Worm (Caenorhabditis elegans): ENCODE measurements around the gene ZK154.5.

ce11 chrX:7782389-7782788 lies 5.3 kb downstream of the ZK154.5 start, which contains the start of gene ZK154.4:
- TF ChIP-seq F55B11.4 (tag; optimal IDR thresholded peaks at IDR 0.05; ENCODE audit: borderline replicate concordance, insufficient read depth) (no peak), rec-8 (tag; optimal IDR thresholded peaks at IDR 0.05) (no peak), attf-3 (GFP tag; conservative IDR thresholded peaks at IDR 0.05) (no peak), madf-10 (tag; optimal IDR thresholded peaks at IDR 0.05) (no peak), egrh-3 (GFP tag; IDR thresholded peaks at IDR 0.05) (no peak), akir-1 (GFP tag; optimal IDR thresholded peaks at IDR 0.05) (no peak), repo-1 (tag; optimal IDR thresholded peaks at IDR 0.05) (no peak), bed-1 (GFP tag; IDR thresholded peaks at IDR 0.05) (no peak), mxl-1 (tag; optimal IDR thresholded peaks at IDR 0.05) (no peak), lin-54 (GFP tag; optimal IDR thresholded peaks at IDR 0.05) (no peak)

Data from whole organism, young adult.